Fruit fly (Drosophila melanogaster) whole organism, pupa: ENCODE results near the gene hay.

Experiments used
- CG10348 ChIP-seq: fragments of 200-800 bp; sonication (Bioruptor generic); IDR thresholded peaks from 2 replicates; pipeline ENCODE4 v1.3.6; 2022; ENCODE audit warnings: missing biosample characterization, missing genetic modification characterization
- CG12605 ChIP-seq: fragments of 200-800 bp; sonication (Bioruptor generic); IDR thresholded peaks from 2 replicates; pipeline ENCODE4 v1.3.6; 2022; ENCODE audit warnings: missing biosample characterization, missing genetic modification characterization
- CG13204 ChIP-seq: fragments of 200-800 bp; sonication (Bioruptor generic); optimal IDR thresholded peaks from 2 replicates; lab custom pipeline; 2018; ENCODE audit warnings: missing biosample characterization, mild to moderate bottlenecking, missing genetic modification characterization, moderate library complexity
- CG14655 ChIP-seq: fragments of 200-800 bp; sonication (Bioruptor generic); optimal IDR thresholded peaks from 3 replicates; lab custom pipeline; 2017; ENCODE audit warnings: mild to moderate bottlenecking, missing biosample characterization, missing genetic modification reagents, missing genetic modification characterization
- CG15710 ChIP-seq: fragments of 200-800 bp; sonication (Bioruptor generic); optimal IDR thresholded peaks from 2 replicates; lab custom pipeline; 2018; ENCODE audit warnings: missing biosample characterization, mild to moderate bottlenecking, missing genetic modification characterization, moderate library complexity
- CG17806 ChIP-seq: fragments of 200-800 bp; sonication (Bioruptor generic); optimal IDR thresholded peaks from 2 replicates; lab custom pipeline; 2018; ENCODE audit warnings: missing biosample characterization, mild to moderate bottlenecking, missing genetic modification characterization, moderate library complexity
- CG32121 ChIP-seq: fragments of 200-800 bp; sonication (Bioruptor generic); IDR thresholded peaks from 2 replicates; pipeline ENCODE4 v1.3.6; 2022; ENCODE audit warnings: missing biosample characterization, missing genetic modification characterization
- CG34367 ChIP-seq: fragments of 200-800 bp; sonication (Bioruptor generic); optimal IDR thresholded peaks from 2 replicates; lab custom pipeline; 2018; ENCODE audit warnings: missing biosample characterization, mild to moderate bottlenecking, missing genetic modification characterization
- CG4496 ChIP-seq: fragments of 200-800 bp; sonication (Bioruptor generic); IDR thresholded peaks from 3 replicates; pipeline ENCODE4 v1.3.6; 2022; ENCODE audit warnings: missing biosample characterization, missing genetic modification characterization
- CG8159 ChIP-seq: fragments of 200-800 bp; sonication (Bioruptor generic); optimal IDR thresholded peaks from 3 replicates; lab custom pipeline; 2018; ENCODE audit warnings: missing biosample characterization, mild to moderate bottlenecking, missing genetic modification characterization, moderate library complexity
- CG8301 ChIP-seq: fragments of 200-800 bp; sonication (Bioruptor generic); optimal IDR thresholded peaks from 2 replicates; lab custom pipeline; 2018; ENCODE audit warnings: missing biosample characterization, mild to moderate bottlenecking, missing genetic modification characterization
- CG9948 ChIP-seq: fragments of 200-800 bp; sonication (Bioruptor generic); optimal IDR thresholded peaks from 2 replicates; lab custom pipeline; 2018; ENCODE audit warnings: missing biosample characterization, mild to moderate bottlenecking, missing genetic modification characterization, moderate library complexity
- D1 ChIP-seq: fragments of 200-800 bp; sonication (Bioruptor generic); optimal IDR thresholded peaks from 2 replicates; lab custom pipeline; 2018; ENCODE audit warnings: missing biosample characterization, mild to moderate bottlenecking, missing genetic modification characterization, moderate library complexity
- EcR ChIP-seq: fragments of 200-800 bp; sonication (Bioruptor generic); optimal IDR thresholded peaks from 3 replicates; lab custom pipeline; 2019; ENCODE audit warnings: missing biosample characterization, missing genetic modification characterization, mild to moderate bottlenecking, moderate library complexity, missing genetic modification reagents
- Ets98B ChIP-seq: fragments of 200-800 bp; sonication (Bioruptor generic); IDR thresholded peaks from 2 replicates; pipeline ENCODE4 v1.3.6; 2022; ENCODE audit warnings: missing biosample characterization, missing genetic modification characterization
- Pif1A ChIP-seq: fragments of 200-800 bp; sonication (Bioruptor generic); optimal IDR thresholded peaks from 3 replicates; lab custom pipeline; 2016; ENCODE audit warnings: missing biosample characterization, missing genetic modification characterization
- Pif1B ChIP-seq: fragments of 200-800 bp; sonication (Bioruptor generic); optimal IDR thresholded peaks from 3 replicates; lab custom pipeline; 2016; ENCODE audit warnings: missing biosample characterization, missing genetic modification characterization
- Snoo ChIP-seq: fragments of 200-800 bp; sonication (Bioruptor generic); optimal IDR thresholded peaks from 3 replicates; lab custom pipeline; 2017; ENCODE audit warnings: missing biosample characterization, mild to moderate bottlenecking, missing genetic modification characterization, inconsistent platforms
- fd96Ca ChIP-seq: fragments of 200-800 bp; sonication (Bioruptor generic); IDR thresholded peaks from 3 replicates; pipeline ENCODE4 v1.3.6; 2022; ENCODE audit warnings: missing biosample characterization, missing genetic modification characterization
- gl ChIP-seq: fragments of 200-800 bp; sonication (Bioruptor generic); optimal IDR thresholded peaks from 2 replicates; lab custom pipeline; 2018; ENCODE audit warnings: missing biosample characterization, mild to moderate bottlenecking, missing genetic modification characterization
- rn ChIP-seq: fragments of 200-800 bp; sonication (Bioruptor generic); IDR thresholded peaks from 2 replicates; pipeline ENCODE4 v1.3.6; 2022; ENCODE audit warnings: missing biosample characterization, missing genetic modification characterization

The hay gene

DNA sequence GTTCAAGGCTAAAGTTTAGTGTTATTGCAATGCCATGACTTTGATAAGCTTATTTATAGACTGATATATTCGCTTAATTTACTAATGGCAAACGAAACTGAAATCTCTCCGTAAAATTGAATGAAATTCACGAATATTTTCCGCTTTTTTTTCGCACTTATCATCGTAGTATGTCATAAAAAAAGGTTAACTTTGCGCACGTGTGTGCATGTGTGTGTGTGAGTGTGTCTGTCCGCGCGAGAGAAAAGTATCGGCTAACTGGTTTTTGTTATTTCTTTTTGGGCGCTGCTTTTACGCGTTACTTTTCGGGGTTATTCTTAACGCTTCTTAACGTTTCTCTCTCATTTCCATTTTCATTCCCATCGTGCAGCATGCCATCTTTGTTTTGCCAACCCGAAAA is 46.9 kb downstream of the hay start:
- TF ChIP-seq CG13204 (GFP tag; lab: Kevin White, UChicago) (no peak), EcR (GFP tag; lab: Kevin White, UChicago) (no peak), CG9948 (tag; lab: Kevin White, UChicago) (no peak), CG8301 (tag; lab: Kevin White, UChicago) (no peak), CG15710 (tag; lab: Kevin White, UChicago) (no peak), CG32121 (GFP tag; lab: Robert Waterston, UW) (no peak), CG14655 (no peak), gl (tag; lab: Kevin White, UChicago) (no peak), CG8159 (tag; lab: Kevin White, UChicago) (no peak), Pif1B (no peak), fd96Ca (GFP tag; lab: Robert Waterston, UW) (no peak), CG12605 (GFP tag; lab: Robert Waterston, UW) (no peak), CG10348 (no peak), D1 (no peak), CG34367 (tag; lab: Kevin White, UChicago) (no peak)

DNA sequence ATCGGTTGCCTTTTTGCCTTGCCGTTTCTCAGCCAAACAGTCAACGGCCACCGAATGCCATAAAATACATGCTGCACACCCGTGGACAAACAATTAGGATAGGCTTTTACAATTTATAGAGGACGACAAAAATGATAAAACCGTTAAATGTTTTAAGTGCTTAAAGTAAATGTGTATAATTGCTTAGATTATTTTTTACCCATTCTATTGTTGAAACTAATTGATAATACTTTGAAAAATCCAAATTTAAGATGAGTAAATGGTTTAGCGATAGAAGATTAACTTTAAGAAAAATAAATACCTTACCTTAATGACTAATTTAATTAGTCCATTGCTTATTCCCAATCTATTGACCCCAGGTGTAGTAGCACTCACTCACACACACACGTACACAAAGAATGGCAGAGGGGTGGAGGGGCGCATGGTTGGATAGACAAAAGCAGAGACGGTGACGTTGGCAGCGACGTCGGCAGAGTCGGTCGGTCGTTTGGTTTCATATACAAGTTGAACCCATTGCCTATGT is 47.7 kb downstream of the hay start:
- TF ChIP-seq CG9948 (tag; lab: Kevin White, UChicago) (peak; percentile 83), Snoo (tag; lab: Kevin White, UChicago) (peak; percentile 80), EcR (GFP tag; lab: Kevin White, UChicago) (peak; percentile 76), rn (GFP tag; lab: Robert Waterston, UW) (peak; percentile 85), CG32121 (GFP tag; lab: Robert Waterston, UW) (peak; percentile 95), Pif1B (peak; percentile 76), CG10348 (peak; percentile 88), fd96Ca (GFP tag; lab: Robert Waterston, UW) (peak; percentile 43; the same call in 1 of the 3 replicates), CG34367 (tag; lab: Kevin White, UChicago) (peak; percentile 80), CG12605 (GFP tag; lab: Robert Waterston, UW) (peak; percentile 85), Ets98B (peak; percentile 78), Pif1A (peak; percentile 90), CG14655 (peak; percentile 92), CG8301 (tag; lab: Kevin White, UChicago) (peak; percentile 90), CG17806 (tag; lab: Kevin White, UChicago) (peak; percentile 84), CG13204 (GFP tag; lab: Kevin White, UChicago) (peak; percentile 76), CG4496 (GFP tag; lab: Robert Waterston, UW) (peak; percentile 92), CG8159 (tag; lab: Kevin White, UChicago) (peak; percentile 91), CG15710 (tag; lab: Kevin White, UChicago) (peak; percentile 89), D1 (peak; percentile 83), gl (tag; lab: Kevin White, UChicago) (peak; percentile 65)

- TF ChIP-seq rn (GFP tag; lab: Robert Waterston, UW) (no peak), CG13204 (GFP tag; lab: Kevin White, UChicago) (no peak), CG12605 (GFP tag; lab: Robert Waterston, UW) (0 out of 2 replicates have a peak, but pooled peaks have one; percentile 40), fd96Ca (GFP tag; lab: Robert Waterston, UW) (no peak), CG14655 (peak; percentile 64), CG8159 (tag; lab: Kevin White, UChicago) (peak; percentile 29), CG8301 (tag; lab: Kevin White, UChicago) (peak; percentile 39), CG10348 (no peak), CG32121 (GFP tag; lab: Robert Waterston, UW) (peak; percentile 69), Pif1A (peak; percentile 36), gl (tag; lab: Kevin White, UChicago) (no peak), CG9948 (tag; lab: Kevin White, UChicago) (peak; percentile 22), Snoo (tag; lab: Kevin White, UChicago) (no peak), CG4496 (GFP tag; lab: Robert Waterston, UW) (peak; percentile 63; the same call in 2 of the 3 replicates), CG34367 (tag; lab: Kevin White, UChicago) (no peak), CG17806 (tag; lab: Kevin White, UChicago) (peak; percentile 29), EcR (GFP tag; lab: Kevin White, UChicago) (peak; percentile 46), CG15710 (tag; lab: Kevin White, UChicago) (peak; percentile 6), D1 (no peak), Pif1B (no peak), Ets98B (peak; percentile 51; the same call in 1 of the 2 replicates)
Measured at dm6 chr3L:10679711-10680154, 48.9 kb downstream of the hay start.

DNA sequence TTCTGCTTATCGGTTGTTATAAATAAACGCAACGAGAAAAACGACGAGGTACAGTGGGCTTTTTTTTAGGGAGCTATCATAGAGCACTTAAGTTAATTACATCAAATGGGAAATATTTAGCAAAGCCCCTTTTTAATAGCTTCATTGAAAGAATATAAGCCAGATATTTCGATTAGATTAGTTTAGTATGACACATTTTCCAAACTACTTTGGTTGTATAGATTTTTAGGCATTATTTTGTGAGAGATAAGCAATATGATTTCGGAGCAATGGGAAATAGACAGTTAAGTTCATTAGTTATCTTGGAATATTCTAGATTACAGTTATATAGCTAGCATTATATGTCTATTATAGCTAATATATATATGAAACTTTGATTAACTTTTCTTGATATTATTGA is 49.3 kb downstream of the hay start:
- TF ChIP-seq Ets98B (no peak), fd96Ca (GFP tag; lab: Robert Waterston, UW) (no peak), gl (tag; lab: Kevin White, UChicago) (no peak), Pif1B (no peak), Pif1A (no peak), EcR (GFP tag; lab: Kevin White, UChicago) (no peak), CG34367 (tag; lab: Kevin White, UChicago) (no peak), CG13204 (GFP tag; lab: Kevin White, UChicago) (no peak), rn (GFP tag; lab: Robert Waterston, UW) (no peak), CG8159 (tag; lab: Kevin White, UChicago) (no peak), CG15710 (tag; lab: Kevin White, UChicago) (no peak), CG4496 (GFP tag; lab: Robert Waterston, UW) (no peak), CG14655 (no peak), CG12605 (GFP tag; lab: Robert Waterston, UW) (no peak), Snoo (tag; lab: Kevin White, UChicago) (no peak), CG9948 (tag; lab: Kevin White, UChicago) (no peak), CG32121 (GFP tag; lab: Robert Waterston, UW) (no peak), D1 (no peak)

DNA sequence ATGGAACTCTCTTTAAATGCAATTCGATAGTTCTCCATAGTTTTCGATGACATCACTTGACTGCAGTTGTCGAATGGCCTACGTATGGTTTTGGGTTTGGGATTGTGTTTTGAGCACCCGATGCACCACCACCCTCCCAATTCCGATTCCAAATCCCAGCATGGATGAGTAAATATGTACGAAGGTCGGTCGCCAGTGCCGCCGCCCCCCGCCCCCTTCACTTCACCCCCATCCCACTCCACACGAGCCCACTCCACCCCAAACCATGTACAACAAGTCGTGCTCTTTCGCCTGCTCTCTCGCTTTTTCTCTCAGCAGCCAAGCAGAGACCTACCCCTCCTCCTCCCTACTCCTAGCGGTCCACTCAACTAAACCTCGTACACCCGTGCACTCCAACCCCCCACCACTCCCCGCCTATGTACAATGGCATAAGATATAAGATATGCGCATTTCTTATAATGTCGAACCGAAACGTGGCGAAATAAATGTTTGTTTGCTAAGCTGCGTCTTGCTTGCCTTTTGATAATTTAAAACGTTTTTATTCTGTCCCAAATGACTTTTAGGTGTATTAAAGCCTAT is 49.9 kb downstream of the hay start:
- TF ChIP-seq CG12605 (GFP tag; lab: Robert Waterston, UW) (peak; percentile 47; the same call in 1 of the 2 replicates), rn (GFP tag; lab: Robert Waterston, UW) (no peak), CG17806 (tag; lab: Kevin White, UChicago) (no peak), fd96Ca (GFP tag; lab: Robert Waterston, UW) (0 out of 3 replicates have a peak, but pooled peaks have one; percentile 31), CG32121 (GFP tag; lab: Robert Waterston, UW) (peak; percentile 59; the same call in 1 of the 2 replicates), gl (tag; lab: Kevin White, UChicago) (no peak), Pif1A (no peak), CG8159 (tag; lab: Kevin White, UChicago) (no peak), Ets98B (peak; percentile 35; the same call in 1 of the 2 replicates), Snoo (tag; lab: Kevin White, UChicago) (no peak), CG15710 (tag; lab: Kevin White, UChicago) (no peak), CG34367 (tag; lab: Kevin White, UChicago) (no peak), CG14655 (no peak), CG4496 (GFP tag; lab: Robert Waterston, UW) (peak; percentile 59; the same call in 1 of the 3 replicates), D1 (no peak), CG13204 (GFP tag; lab: Kevin White, UChicago) (peak; percentile 58), CG10348 (no peak), Pif1B (no peak), EcR (GFP tag; lab: Kevin White, UChicago) (peak; percentile 28), CG9948 (tag; lab: Kevin White, UChicago) (no peak), CG8301 (tag; lab: Kevin White, UChicago) (no peak)
